Worm (Caenorhabditis elegans) whole organism, young adult: ENCODE data around the gene dhs-28.

ENCODE experiments used
- Y95B8A.8 ChIP-seq: fragments of 200-800 bp; sonication (Bioruptor generic); IDR thresholded peaks from 2 replicates; pipeline ENCODE4 v1.3.6; 2022; ENCODE audit warnings: missing genetic modification reagents, missing genetic modification characterization, missing compliant biosample characterization
- attf-3 ChIP-seq: fragments of 200-800 bp; sonication (Bioruptor generic); conservative IDR thresholded peaks from 2 replicates; pipeline ENCODE4 v1.3.6; 2022; ENCODE audit warnings: missing genetic modification reagents, missing genetic modification characterization, missing compliant biosample characterization
- ceh-27 ChIP-seq: fragments of 200-800 bp; sonication (Bioruptor generic); optimal IDR thresholded peaks from 2 replicates; lab custom pipeline; 2018; ENCODE audit warnings: mild to moderate bottlenecking, missing genetic modification characterization, moderate library complexity, missing compliant biosample characterization
- hlh-26 ChIP-seq: fragments of 200-800 bp; sonication (Bioruptor generic); conservative IDR thresholded peaks from 2 replicates; pipeline ENCODE4 v1.3.6; 2022; ENCODE audit warnings: missing genetic modification reagents, missing genetic modification characterization, missing compliant biosample characterization
- hmg-1.2 ChIP-seq: fragments of 200-800 bp; sonication (Bioruptor generic); IDR thresholded peaks from 2 replicates; pipeline ENCODE4 v1.3.6; 2022; ENCODE audit warnings: missing genetic modification reagents, missing genetic modification characterization, missing compliant biosample characterization
- hrde-1 ChIP-seq: sonication (generic microtip); optimal IDR thresholded peaks from 2 replicates; lab custom pipeline; 2016; ENCODE audit warnings: missing genetic modification characterization, mild to moderate bottlenecking, missing compliant biosample characterization, moderate library complexity, missing genotype, missing genetic modification reagents, borderline replicate concordance
- nfya-1 ChIP-seq: sonication (generic microtip); optimal IDR thresholded peaks from 2 replicates; lab custom pipeline; 2017; ENCODE audit warnings: antibody characterized with exemption, missing compliant biosample characterization, missing genetic modification characterization, borderline replicate concordance; ENCODE audit not compliant: insufficient read depth
- pha-4 ChIP-seq: fragments of 150-350 bp; sonication (generic microtip); optimal IDR thresholded peaks from 2 replicates; lab custom pipeline; 2014; ENCODE audit warnings: missing biosample characterization, missing genetic modification reagents, missing genetic modification characterization
- snpc-1.1 ChIP-seq: sonication (generic microtip); optimal IDR thresholded peaks from 2 replicates; lab custom pipeline; 2017; ENCODE audit warnings: missing genetic modification characterization, mild to moderate bottlenecking, missing compliant biosample characterization, antibody characterized with exemption, moderate library complexity, missing genotype, missing genetic modification reagents; ENCODE audit not compliant: insufficient read depth
- snpc-1.3 ChIP-seq: sonication (generic microtip); optimal IDR thresholded peaks from 2 replicates; lab custom pipeline; 2017; ENCODE audit warnings: missing genetic modification characterization, mild to moderate bottlenecking, missing compliant biosample characterization, antibody characterized with exemption, moderate library complexity, missing genotype, missing genetic modification reagents; ENCODE audit not compliant: insufficient read depth
- snpc-4 ChIP-seq, 5 experiments: fragments of 150-350 bp in 1 of 5; sonication (generic microtip) in 4 of 5; optimal IDR thresholded peaks; 2 replicates each; lab custom pipeline; 2014 to 2018; ENCODE audit warnings: missing genetic modification characterization in 5 of 5, missing biosample characterization in 3 of 5, antibody characterized with exemption in 2 of 5, mild to moderate bottlenecking in 2 of 5, missing compliant biosample characterization in 2 of 5, missing genotype in 2 of 5, moderate library complexity in 2 of 5, missing genetic modification reagents in 1 of 5
- tlf-1 ChIP-seq: fragments of 200-800 bp; sonication (Bioruptor generic); optimal IDR thresholded peaks from 2 replicates; lab custom pipeline; 2018; ENCODE audit warnings: mild to moderate bottlenecking, missing genetic modification characterization, missing compliant biosample characterization
- unc-62 ChIP-seq: fragments of 150-350 bp; optimal IDR thresholded peaks from 2 replicates; lab custom pipeline; 2014; ENCODE audit warnings: missing biosample characterization, missing genetic modification reagents, missing genetic modification characterization

ce11 chrX:6808640-6809039 lies 9.6 kb upstream of the dhs-28 start:
- TF ChIP-seq hrde-1 (no peak), tlf-1 (GFP tag; lab: Kevin White, UChicago) (no peak), pha-4 (tag; lab: Kevin White, UChicago) (no peak), unc-62 (no peak), hlh-26 (no peak), snpc-4 (GFP tag; optimal IDR thresholded peaks at IDR 0.05; lab: Kevin White, UChicago) (no peak), snpc-4 (tag; optimal IDR thresholded peaks at IDR 0.05; lab: Kevin White, UChicago) (no peak), Y95B8A.8 (no peak), nfya-1 (tag; lab: Kevin White, UChicago) (no peak), snpc-1.3 (no peak), ceh-27 (GFP tag; lab: Kevin White, UChicago) (no peak), snpc-1.1 (tag; lab: Kevin White, UChicago) (no peak), hmg-1.2 (GFP tag; lab: Robert Waterston, UW) (peak; percentile 31; the same call in 1 of the 2 replicates), attf-3 (no peak)
